Worm (Caenorhabditis elegans): ENCODE measurements around the gene F36F12.3.
"Not testable (repeated sequence)": the region's sequence is repeated elsewhere in the genome, so short reads cannot be mapped to it uniquely, and the experiment has no call there.

The F36F12.3 gene

ce11 chrV:2081894-2082293, 3.7 kb upstream of the F36F12.3 start:
- TF ChIP-seq lin-39 (tag; optimal IDR thresholded peaks at IDR 0.05) (no peak), zag-1 (tag; optimal IDR thresholded peaks at IDR 0.05) (no peak)

DNA sequence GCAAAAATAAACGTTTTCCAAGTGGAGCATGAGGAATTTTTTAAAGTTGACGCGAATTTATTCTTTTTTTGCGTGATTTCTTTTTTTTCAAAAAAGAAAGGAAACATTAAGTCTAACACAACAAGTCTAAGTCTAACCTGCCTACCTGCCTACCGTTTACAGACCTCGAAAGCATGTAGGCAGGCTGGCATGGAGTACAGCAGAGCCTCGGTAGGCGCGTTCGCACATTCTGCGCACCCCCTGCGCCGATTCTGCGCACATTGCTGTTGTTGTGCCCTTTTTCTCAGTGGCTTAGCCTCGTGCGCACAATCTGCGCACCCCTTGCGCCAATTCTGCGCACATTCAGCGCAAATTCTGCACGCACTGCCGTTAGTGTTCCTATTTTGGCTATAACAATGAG, 1.7 kb upstream of the F36F12.3 start:
- TF ChIP-seq F13H6.1 (tag; optimal IDR thresholded peaks at IDR 0.05) (no peak), lsy-2 (tag; optimal IDR thresholded peaks at IDR 0.05) (no peak), mdl-1 (tag; optimal IDR thresholded peaks at IDR 0.05) (no peak), nhr-25 (tag; optimal IDR thresholded peaks at IDR 0.05) (no peak), lin-13 (GFP tag; optimal IDR thresholded peaks at IDR 0.05) (no peak), Y55F3AM.14 (GFP tag; optimal IDR thresholded peaks at IDR 0.05) (no peak), snpc-4 (tag; optimal IDR thresholded peaks at IDR 0.05) (no peak), egl-27 (tag; optimal IDR thresholded peaks at IDR 0.05) (no peak), sma-9 (GFP tag; optimal IDR thresholded peaks at IDR 0.05) (no peak), sma-9 (tag; optimal IDR thresholded peaks at IDR 0.05) (no peak), skn-1 (tag; optimal IDR thresholded peaks at IDR 0.05) (no peak), lin-39 (tag; optimal IDR thresholded peaks at IDR 0.05) (no peak)

DNA sequence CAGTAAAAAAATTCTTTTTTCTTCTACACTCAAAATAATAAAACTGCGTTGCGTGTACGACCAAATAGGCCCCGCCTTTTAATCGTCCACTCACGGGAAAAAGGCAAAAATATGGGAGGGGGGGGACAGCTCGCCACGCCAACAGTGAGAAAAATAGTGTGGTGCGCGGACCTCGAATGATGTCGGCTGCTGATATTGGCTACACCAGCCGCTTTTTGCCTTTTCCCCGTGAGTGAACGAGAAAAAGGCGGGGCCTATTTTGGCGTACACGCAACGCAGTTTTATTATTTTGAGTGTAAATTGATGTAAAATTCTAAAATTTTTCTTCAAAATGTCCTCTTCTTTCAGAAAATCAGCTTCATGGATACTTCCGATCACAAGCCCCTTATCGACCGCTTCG, 4.7 kb downstream of the F36F12.3 start, which contains the start of gene ztf-28:
Gene ztf-28, plus strand, starts transcription at position 349 of the 400 bp plus-strand sequence.
- TF ChIP-seq unc-55 (GFP tag; optimal IDR thresholded peaks at IDR 0.05); sma-9 (GFP tag; optimal IDR thresholded peaks at IDR 0.05); sma-9 (tag; optimal IDR thresholded peaks at IDR 0.05); elt-1 (tag; optimal IDR thresholded peaks at IDR 0.05): not testable (repeated sequence)

ce11 chrV:2095204-2095603, 9.6 kb downstream of the F36F12.3 start, which contains the start of gene F36F12.2:
F36F12.2 (minus strand) TSS chrV:2095304.
- TF ChIP-seq gmeb-1 (tag; optimal IDR thresholded peaks at IDR 0.05) (no peak), peb-1 (tag; optimal IDR thresholded peaks at IDR 0.05) (no peak), fos-1 (tag; optimal IDR thresholded peaks at IDR 0.05) (no peak), unc-55 (GFP tag; optimal IDR thresholded peaks at IDR 0.05) (no peak), Y55F3AM.14 (GFP tag; optimal IDR thresholded peaks at IDR 0.05) (no peak), ztf-4 (tag; optimal IDR thresholded peaks at IDR 0.05) (no peak), skn-1 (tag; optimal IDR thresholded peaks at IDR 0.05) (no peak), egl-27 (tag; optimal IDR thresholded peaks at IDR 0.05) (no peak), R02D3.7 (tag; optimal IDR thresholded peaks at IDR 0.05) (no peak), nhr-6 (tag; optimal IDR thresholded peaks at IDR 0.05) (no peak), elt-1 (tag; optimal IDR thresholded peaks at IDR 0.05) (no peak), mab-5 (tag; optimal IDR thresholded peaks at IDR 0.05) (no peak), mbf-1 (tag; optimal IDR thresholded peaks at IDR 0.05) (no peak), ceh-82 (tag; optimal IDR thresholded peaks at IDR 0.05) (no peak), mdl-1 (tag; optimal IDR thresholded peaks at IDR 0.05) (no peak), alr-1 (tag; optimal IDR thresholded peaks at IDR 0.05) (no peak), aly-2 (tag; optimal IDR thresholded peaks at IDR 0.05) (no peak)

- TF ChIP-seq dmd-4 (tag; optimal IDR thresholded peaks at IDR 0.05) (no peak), zag-1 (tag; optimal IDR thresholded peaks at IDR 0.05) (no peak), ama-1 (optimal IDR thresholded peaks at IDR 0.05) (no peak)
These were observed 10.2 kb downstream of the F36F12.3 start, which contains the start of gene clec-207 for ce11 chrV:2095772-2096171. clec-207 (plus strand) TSS chrV:2096072.

DNA sequence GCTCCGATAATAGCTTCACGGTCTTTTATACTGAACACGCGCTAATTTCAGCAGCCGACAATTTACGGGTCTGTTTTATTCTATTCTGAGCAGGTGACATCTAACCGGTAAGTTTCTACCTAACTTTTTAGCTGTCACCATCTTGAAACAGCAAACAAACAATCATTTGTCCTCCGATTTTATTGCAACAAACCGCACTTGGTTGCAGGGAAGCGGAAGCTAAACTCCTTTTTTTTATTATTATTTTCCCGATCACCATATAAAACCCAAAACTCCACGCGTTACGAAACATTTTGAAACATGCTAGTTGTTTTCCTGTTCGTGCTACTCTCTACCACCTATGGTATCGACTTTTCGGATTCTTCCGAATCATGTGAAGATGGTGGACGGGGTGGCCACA, 12.1 kb downstream of the F36F12.3 start, which contains the start of gene clec-208:
Gene clec-208, plus strand, starts transcription at position 301 of the 400 bp plus-strand sequence.
- TF ChIP-seq alr-1 (tag; optimal IDR thresholded peaks at IDR 0.05) = no peak
- no peak for TF ChIP-seq crh-2 (tag; optimal IDR thresholded peaks at IDR 0.05)
- TF ChIP-seq ama-1 (optimal IDR thresholded peaks at IDR 0.05) = no peak
- TF ChIP-seq sma-9 (GFP tag; optimal IDR thresholded peaks at IDR 0.05) = no peak
- no peak for TF ChIP-seq sma-9 (tag; optimal IDR thresholded peaks at IDR 0.05)
- no peak for TF ChIP-seq nhr-129 (tag; optimal IDR thresholded peaks at IDR 0.05)
- TF ChIP-seq lsy-2 (tag; optimal IDR thresholded peaks at IDR 0.05) = no peak
- no peak for TF ChIP-seq ztf-1 (GFP tag; conservative IDR thresholded peaks at IDR 0.05)
- no peak for TF ChIP-seq nhr-21 (tag; optimal IDR thresholded peaks at IDR 0.05)
